Worm (Caenorhabditis elegans) whole organism, L1 larva: ENCODE measurements around the gene gpd-4.

Source experiments
- aly-2 ChIP-seq: fragments of 150-350 bp; optimal IDR thresholded peaks from 2 replicates; lab custom pipeline; 2014; ENCODE audit warnings: missing biosample characterization, missing genetic modification characterization
- ama-1 ChIP-seq: fragments of 150-350 bp; optimal IDR thresholded peaks from 2 replicates; lab custom pipeline; 2014
- blmp-1 ChIP-seq: fragments of 150-350 bp; optimal IDR thresholded peaks from 2 replicates; lab custom pipeline; 2014; ENCODE audit warnings: missing biosample characterization, missing genetic modification characterization
- dsc-1 ChIP-seq: sonication (generic microtip); optimal IDR thresholded peaks from 2 replicates; lab custom pipeline; 2016; ENCODE audit warnings: mild to moderate bottlenecking, missing genetic modification characterization, missing compliant biosample characterization
- efl-1 ChIP-seq, 4 experiments: fragments of 150-350 bp; optimal IDR thresholded peaks in 3 of 4; peaks in 1 of 4; 1 replicate in 1 of 4; 2 replicates in 3 of 4; lab custom pipeline; 2014; ENCODE audit warnings: missing biosample characterization in 2 of 4, missing genetic modification characterization in 2 of 4, missing genetic modification reagents in 2 of 4
- elt-2 ChIP-seq: sonication (generic microtip); optimal IDR thresholded peaks from 2 replicates; lab custom pipeline; 2016; ENCODE audit warnings: missing genetic modification characterization, mild to moderate bottlenecking, inconsistent platforms, missing compliant biosample characterization, missing genetic modification reagents
- ets-5 ChIP-seq: fragments of 200-800 bp; sonication (Bioruptor generic); IDR thresholded peaks from 2 replicates; pipeline ENCODE4 v1.3.6; 2022; ENCODE audit warnings: missing genetic modification characterization, missing compliant biosample characterization
- fkh-10 ChIP-seq: sonication (generic microtip); optimal IDR thresholded peaks from 2 replicates; lab custom pipeline; 2017; ENCODE audit warnings: missing biosample characterization, missing genetic modification reagents, missing genetic modification characterization
- hlh-4 ChIP-seq: sonication (generic microtip); optimal IDR thresholded peaks from 2 replicates; lab custom pipeline; 2016; ENCODE audit warnings: mild to moderate bottlenecking, missing genetic modification characterization, missing compliant biosample characterization
- hpl-2 ChIP-seq: fragments of 150-350 bp; optimal IDR thresholded peaks from 2 replicates; lab custom pipeline; 2014; ENCODE audit warnings: missing biosample characterization, missing genetic modification reagents, missing genetic modification characterization
- irx-1 ChIP-seq: sonication (generic microtip); optimal IDR thresholded peaks from 2 replicates; lab custom pipeline; 2016; ENCODE audit warnings: missing genetic modification characterization, missing compliant biosample characterization
- lin-14 ChIP-seq: fragments of 200-800 bp; sonication (Bioruptor generic); optimal IDR thresholded peaks from 2 replicates; lab custom pipeline; 2018; ENCODE audit warnings: mild to moderate bottlenecking, missing genetic modification characterization, moderate library complexity, missing compliant biosample characterization
- lin-35 ChIP-seq, 2 experiments: fragments of 150-350 bp; optimal IDR thresholded peaks; 2 replicates each; lab custom pipeline; 2014; ENCODE audit warnings: missing biosample characterization in 2 of 2, missing genetic modification characterization in 2 of 2, missing genetic modification reagents in 2 of 2
- lsy-2 ChIP-seq, 2 experiments: fragments of 150-350 bp; optimal IDR thresholded peaks; 2 replicates each; lab custom pipeline; 2014; ENCODE audit warnings: missing biosample characterization in 2 of 2, missing genetic modification characterization in 2 of 2
- nhr-11 ChIP-seq: fragments of 150-350 bp; optimal IDR thresholded peaks from 2 replicates; lab custom pipeline; 2014; ENCODE audit warnings: missing biosample characterization, missing genetic modification characterization
- nhr-19 ChIP-seq: fragments of 200-800 bp; sonication (Bioruptor generic); conservative IDR thresholded peaks from 2 replicates; pipeline ENCODE4 v1.3.6; 2022; ENCODE audit warnings: missing genetic modification characterization, missing compliant biosample characterization
- nhr-47 ChIP-seq: sonication (generic microtip); optimal IDR thresholded peaks from 2 replicates; lab custom pipeline; 2016; ENCODE audit warnings: mild to moderate bottlenecking, missing genetic modification characterization, moderate library complexity, missing compliant biosample characterization
- nhr-77 ChIP-seq: fragments of 150-350 bp; optimal IDR thresholded peaks from 2 replicates; lab custom pipeline; 2014; ENCODE audit warnings: missing biosample characterization, missing genetic modification characterization
- skn-1 ChIP-seq: fragments of 150-350 bp; optimal IDR thresholded peaks from 2 replicates; lab custom pipeline; 2014; ENCODE audit warnings: missing biosample characterization, missing genetic modification characterization
- snu-23 ChIP-seq: sonication (generic microtip); optimal IDR thresholded peaks from 2 replicates; lab custom pipeline; 2016; ENCODE audit warnings: missing genetic modification characterization, missing compliant biosample characterization
- tlp-1 ChIP-seq: fragments of 150-350 bp; optimal IDR thresholded peaks from 2 replicates; lab custom pipeline; 2014; ENCODE audit warnings: missing biosample characterization, missing genetic modification characterization
- unc-30 ChIP-seq: sonication (generic microtip); optimal IDR thresholded peaks from 2 replicates; lab custom pipeline; 2017; ENCODE audit warnings: missing biosample characterization, missing genetic modification characterization
- unc-86 ChIP-seq: sonication (generic microtip); optimal IDR thresholded peaks from 2 replicates; lab custom pipeline; 2016; ENCODE audit warnings: missing genetic modification characterization, missing compliant biosample characterization
- vab-15 ChIP-seq: sonication (generic microtip); optimal IDR thresholded peaks from 2 replicates; lab custom pipeline; 2017; ENCODE audit warnings: missing genotype, mild to moderate bottlenecking, missing genetic modification characterization, missing compliant biosample characterization

gpd-4 gene

DNA sequence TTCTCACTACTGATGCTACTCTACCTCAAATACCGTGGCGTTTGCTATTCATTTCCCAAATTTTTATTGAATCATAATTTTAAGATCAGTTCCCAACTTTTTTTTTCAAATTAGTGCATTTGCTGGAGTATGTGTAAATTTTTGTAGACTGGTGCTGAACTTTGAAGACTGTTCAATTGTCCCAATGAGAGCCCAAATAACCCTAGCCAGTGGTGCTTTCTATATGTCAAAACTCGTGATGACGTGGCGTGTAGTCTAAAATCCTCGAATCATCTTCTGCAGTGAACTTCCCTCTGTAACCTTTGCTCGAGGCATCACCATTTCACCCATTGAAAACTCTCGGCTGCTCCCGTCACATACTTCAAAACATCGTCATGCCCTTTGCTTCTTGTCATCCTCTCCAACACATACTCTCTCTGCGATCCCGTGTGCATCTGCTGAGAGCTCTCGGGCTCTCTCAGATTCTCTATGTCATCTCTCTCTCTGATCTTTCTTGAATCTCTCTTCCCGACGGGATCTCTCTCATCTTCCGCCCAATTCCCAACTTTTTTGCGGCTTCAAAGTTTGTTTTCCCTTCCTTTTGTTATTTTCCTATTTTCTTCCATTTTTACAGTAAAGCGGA is 33.5 kb downstream of the gpd-4 start (continued):
- no peak for TF ChIP-seq irx-1 (tag; lab: Kevin White, UChicago)
- TF ChIP-seq snu-23 (GFP tag; lab: Kevin White, UChicago), result peak; percentile 43
- no peak for TF ChIP-seq hlh-4 (tag; lab: Kevin White, UChicago)
- 0 out of 2 replicates have a peak, but pooled peaks have one; percentile 10 for TF ChIP-seq nhr-19 (GFP tag; lab: Robert Waterston, UW)
- no peak for TF ChIP-seq tlp-1
- peak; percentile 28 for TF ChIP-seq dsc-1 (tag; lab: Kevin White, UChicago)
- TF ChIP-seq nhr-77 (tag; lab: Kevin White, UChicago), result no peak
- no peak for TF ChIP-seq fkh-10 (GFP tag; lab: Kevin White, UChicago)
- TF ChIP-seq nhr-11 (tag; lab: Kevin White, UChicago), result peak; percentile 42
- peak in 1 of 2 experiments; percentile 23 for TF ChIP-seq lsy-2 (tag; optimal IDR thresholded peaks at IDR 0.05; lab: Kevin White, UChicago)
- no peak for TF ChIP-seq vab-15 (tag; lab: Kevin White, UChicago)
- no peak for TF ChIP-seq hpl-2
- no peak for TF ChIP-seq ama-1 (lab: Kevin White, UChicago)
- TF ChIP-seq aly-2 (tag; lab: Kevin White, UChicago), result no peak

DNA sequence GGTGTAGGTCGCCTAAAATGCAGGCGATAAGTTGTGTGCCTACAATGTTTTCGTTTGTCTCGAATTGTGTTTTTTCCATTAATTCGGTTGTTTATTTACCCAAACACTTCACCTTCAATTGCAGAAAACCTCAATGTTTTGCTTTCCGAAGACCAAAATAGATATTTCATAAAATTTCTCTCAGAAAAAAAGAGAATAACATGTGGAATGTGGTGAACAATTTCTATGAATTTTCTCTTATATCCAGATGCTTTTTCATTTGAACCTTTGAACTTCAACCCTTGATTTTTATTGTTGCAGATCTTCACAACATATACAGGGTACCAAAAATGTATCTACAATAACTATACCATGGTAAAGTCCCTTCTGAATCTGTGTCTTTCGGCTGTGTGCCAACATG is 35.4 kb downstream of the gpd-4 start, which contains the start of gene T01E8.1:
Gene T01E8.1, plus strand, starts transcription at position 301 of the 400 bp plus-strand sequence.
- TF ChIP-seq dsc-1 (tag; lab: Kevin White, UChicago) (peak; percentile 37), ets-5 (GFP tag; lab: Robert Waterston, UW) (no peak)
- TF ChIP-seq, all 84 proteins: peak for 1

DNA sequence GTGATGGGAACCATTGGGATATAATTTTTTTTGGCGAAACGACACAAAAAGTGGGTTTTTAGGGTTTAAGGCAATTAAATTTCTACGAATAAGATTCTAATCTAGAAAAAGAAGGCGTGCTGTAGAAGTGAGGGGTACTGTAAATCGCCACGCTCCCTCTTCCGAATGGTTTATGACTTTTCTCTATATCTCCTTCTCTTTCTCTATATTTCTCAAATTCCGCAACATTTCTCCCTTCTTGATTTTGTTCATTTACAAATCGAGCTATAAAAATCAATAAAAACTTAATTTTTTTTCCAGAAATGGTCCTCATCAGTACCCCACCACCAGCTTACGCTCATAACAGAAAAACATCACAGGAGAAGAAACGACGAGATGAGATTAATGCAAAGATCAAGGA is 47.1 kb downstream of the gpd-4 start, which contains the start of gene ref-1:
Gene ref-1, plus strand, starts transcription at position 301 of the 400 bp plus-strand sequence.
- TF ChIP-seq efl-1 (optimal IDR thresholded peaks at IDR 0.05; lab: Kevin White, UChicago) (no peak), efl-1 (GFP tag; optimal IDR thresholded peaks at IDR 0.05 in 1 of 2; lab: Kevin White, UChicago) (peak in 1 of 2 experiments; percentile 54), lin-35 (GFP tag; optimal IDR thresholded peaks at IDR 0.05; lab: Kevin White, UChicago) (no peak)

DNA sequence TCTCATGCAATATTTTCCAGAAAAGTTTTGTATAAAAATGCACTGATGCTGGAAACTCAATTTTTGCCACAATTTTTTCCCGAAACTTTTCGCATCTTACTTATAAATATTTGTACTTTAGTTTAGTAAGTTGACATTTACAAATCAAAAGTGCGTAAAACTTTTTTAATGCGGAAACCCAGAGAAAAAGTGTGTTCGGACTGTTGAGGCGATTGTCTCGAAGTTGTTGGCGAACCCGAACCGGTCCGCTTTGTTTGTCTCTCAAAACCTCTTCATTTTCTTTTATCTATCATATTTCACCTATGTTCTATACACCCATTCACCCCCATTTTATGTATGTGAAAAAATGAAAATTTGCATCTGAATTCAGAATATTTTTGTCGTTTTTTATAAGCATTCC is 49.6 kb downstream of the gpd-4 start:
- no peak for TF ChIP-seq aly-2 (tag; lab: Kevin White, UChicago)
- peak; percentile 26 for TF ChIP-seq blmp-1 (tag; lab: Kevin White, UChicago)
- TF ChIP-seq dsc-1 (tag; lab: Kevin White, UChicago), result no peak
- TF ChIP-seq lin-14, result peak; percentile 66
- TF ChIP-seq, all 84 proteins: peak for 2

DNA sequence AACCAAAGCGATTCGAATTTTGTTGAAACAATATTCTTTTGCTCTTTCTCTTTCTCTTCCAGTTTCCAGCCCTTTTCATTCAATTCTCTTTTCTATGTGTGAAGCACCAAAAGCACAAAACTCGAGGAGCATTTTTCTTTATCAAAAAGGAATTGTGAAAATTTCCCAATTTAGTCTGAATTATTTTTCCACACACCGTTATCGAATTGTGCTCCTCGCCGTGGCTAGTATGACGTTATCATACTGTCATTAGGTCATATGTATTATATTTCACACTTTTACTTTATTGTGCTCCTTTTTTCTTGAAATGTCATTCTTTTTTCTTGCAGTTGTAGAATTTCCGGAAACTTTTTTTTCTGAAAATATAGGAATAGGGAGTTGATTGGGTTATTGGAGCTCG is 50.6 kb downstream of the gpd-4 start:
- no peak for TF ChIP-seq nhr-47
- TF ChIP-seq elt-2 (tag; lab: Kevin White, UChicago), result peak; percentile 68
- TF ChIP-seq skn-1 (tag; lab: Kevin White, UChicago), result no peak
- TF ChIP-seq unc-30 (tag; lab: Kevin White, UChicago), result no peak
- no peak for TF ChIP-seq unc-86 (tag; lab: Kevin White, UChicago)
